Fruit fly (Drosophila melanogaster): ENCODE measurements around the gene CG12655.
"Not testable (repeated sequence)": the region's sequence is repeated elsewhere in the genome, so short reads cannot be mapped to it uniquely, and the experiment has no call there.

- TF ChIP-seq Hnf4 (GFP tag; optimal IDR thresholded peaks at IDR 0.05); psq (GFP tag; optimal IDR thresholded peaks at IDR 0.05); Jra (GFP tag; optimal IDR thresholded peaks at IDR 0.05); OdsH (GFP tag; optimal IDR thresholded peaks at IDR 0.05); Vsx2 (GFP tag; optimal IDR thresholded peaks at IDR 0.05; ENCODE audit: partially characterized antibody); foxo (GFP tag; optimal IDR thresholded peaks at IDR 0.05): not testable (repeated sequence)
Observed at dm6 chrX:19934194-19934593, 25.0 kb downstream of the CG12655 start, which contains the start of gene CG45490.

Measured in whole organism, wandering third instar larva.